Fruit fly (Drosophila melanogaster) whole organism, embryonic: Measurements from ENCODE around the gene CG31064.
A peak's percentile ranks its signal among the peaks of the same experiment; 100 is the strongest.

ENCODE experiments used
- Adf1 ChIP-seq: fragments of 200-800 bp; sonication (Bioruptor generic); IDR thresholded peaks from 2 replicates; pipeline ENCODE4 v1.3.6; 2022; ENCODE audit warnings: missing biosample characterization, missing genetic modification characterization
- B-H2 ChIP-seq: fragments of 200-800 bp; sonication (Bioruptor generic); optimal IDR thresholded peaks from 2 replicates; lab custom pipeline; 2018; ENCODE audit warnings: missing biosample characterization, mild to moderate bottlenecking, missing genetic modification characterization
- CG10462 ChIP-seq: fragments of 200-800 bp; sonication (Bioruptor generic); optimal IDR thresholded peaks from 2 replicates; lab custom pipeline; 2016; ENCODE audit warnings: missing biosample characterization, missing genetic modification characterization
- CG10959 ChIP-seq: fragments of 200-800 bp; sonication (Bioruptor generic); IDR thresholded peaks from 2 replicates; pipeline ENCODE4 v1.3.6; 2022; ENCODE audit warnings: missing biosample characterization, missing genetic modification characterization
- CG11456 ChIP-seq: fragments of 200-800 bp; sonication (Bioruptor generic); IDR thresholded peaks from 3 replicates; pipeline ENCODE4 v1.3.6; 2022; ENCODE audit warnings: missing biosample characterization, missing genetic modification characterization
- CG12744 ChIP-seq: fragments of 200-800 bp; sonication (Bioruptor generic); optimal IDR thresholded peaks from 2 replicates; lab custom pipeline; 2016; ENCODE audit warnings: missing biosample characterization, missing genetic modification characterization
- CG1529 ChIP-seq: fragments of 200-800 bp; sonication (Bioruptor generic); optimal IDR thresholded peaks from 3 replicates; lab custom pipeline; 2018; ENCODE audit warnings: missing biosample characterization, missing genetic modification characterization
- CG15601 ChIP-seq: fragments of 200-800 bp; sonication (Bioruptor generic); optimal IDR thresholded peaks from 3 replicates; lab custom pipeline; 2019; ENCODE audit warnings: missing biosample characterization, mild to moderate bottlenecking, missing genetic modification characterization, moderate library complexity
- CG1647 ChIP-seq: fragments of 200-800 bp; sonication (Bioruptor generic); optimal IDR thresholded peaks from 3 replicates; lab custom pipeline; 2016; ENCODE audit warnings: missing biosample characterization, missing genetic modification characterization
- CG2129 ChIP-seq: fragments of 200-800 bp; sonication (Bioruptor generic); IDR thresholded peaks from 2 replicates; pipeline ENCODE4 v1.3.6; 2022; ENCODE audit warnings: missing biosample characterization, missing genetic modification characterization; ENCODE audit not compliant: partially characterized antibody
- CG31388 ChIP-seq: fragments of 200-800 bp; sonication (Bioruptor generic); optimal IDR thresholded peaks from 2 replicates; lab custom pipeline; 2016; ENCODE audit warnings: missing biosample characterization, missing genetic modification characterization
- CG33557 ChIP-seq: fragments of 200-800 bp; sonication (Bioruptor generic); optimal IDR thresholded peaks from 2 replicates; lab custom pipeline; 2019; ENCODE audit warnings: missing biosample characterization, mild to moderate bottlenecking, missing genetic modification characterization, moderate library complexity
- CG34376 ChIP-seq: fragments of 200-800 bp; sonication (Bioruptor generic); optimal IDR thresholded peaks from 2 replicates; lab custom pipeline; 2018; ENCODE audit warnings: missing biosample characterization, mild to moderate bottlenecking, missing genetic modification characterization
- CG43689 ChIP-seq: fragments of 200-800 bp; sonication (Bioruptor generic); IDR thresholded peaks from 2 replicates; pipeline ENCODE4 v1.3.6; 2022; ENCODE audit warnings: missing biosample characterization, missing genetic modification characterization
- CG4424 ChIP-seq: fragments of 200-800 bp; sonication (Bioruptor generic); optimal IDR thresholded peaks from 3 replicates; lab custom pipeline; 2016; ENCODE audit warnings: missing biosample characterization, missing genetic modification characterization
- CG4820 ChIP-seq: fragments of 200-800 bp; sonication (Bioruptor generic); optimal IDR thresholded peaks from 3 replicates; lab custom pipeline; 2016; ENCODE audit warnings: missing biosample characterization, missing genetic modification characterization
- CG5245 ChIP-seq: fragments of 200-800 bp; sonication (Bioruptor generic); optimal IDR thresholded peaks from 3 replicates; lab custom pipeline; 2016; ENCODE audit warnings: missing biosample characterization, missing genetic modification characterization
- CG5953 ChIP-seq: fragments of 200-800 bp; sonication (Bioruptor generic); IDR thresholded peaks from 2 replicates; pipeline ENCODE4 v1.3.6; 2022; ENCODE audit warnings: missing biosample characterization, missing genetic modification characterization
- CG8281 ChIP-seq: fragments of 200-800 bp; sonication (Bioruptor generic); optimal IDR thresholded peaks from 2 replicates; lab custom pipeline; 2018; ENCODE audit warnings: missing biosample characterization, mild to moderate bottlenecking, missing genetic modification characterization, moderate library complexity
- Camta ChIP-seq: fragments of 200-800 bp; sonication (Bioruptor generic); optimal IDR thresholded peaks from 2 replicates; lab custom pipeline; 2016; ENCODE audit warnings: missing biosample characterization, missing genetic modification characterization
- Dip3 ChIP-seq: fragments of 200-800 bp; sonication (Bioruptor generic); optimal IDR thresholded peaks from 3 replicates; lab custom pipeline; 2016; ENCODE audit warnings: missing biosample characterization, missing genetic modification characterization
- Dll ChIP-seq: fragments of 200-800 bp; sonication (Bioruptor generic); IDR thresholded peaks from 4 replicates; pipeline ENCODE4 v1.3.6; 2022; ENCODE audit warnings: missing biosample characterization, missing genetic modification characterization; ENCODE audit not compliant: partially characterized antibody
- Ets65A ChIP-seq: fragments of 200-800 bp; sonication (Bioruptor generic); peaks from one replicate; lab custom pipeline; 2016; ENCODE audit warnings: missing biosample characterization, missing genetic modification characterization
- GATAe ChIP-seq: fragments of 200-800 bp; sonication (Bioruptor generic); conservative IDR thresholded peaks from 2 replicates; pipeline ENCODE4 v1.3.6; 2022; ENCODE audit warnings: missing biosample characterization, missing genetic modification characterization
- Gug ChIP-seq: fragments of 200-800 bp; sonication (Bioruptor generic); IDR thresholded peaks from 4 replicates; pipeline ENCODE4 v1.3.6; 2022; ENCODE audit warnings: missing biosample characterization, missing genetic modification characterization
- NFAT ChIP-seq: fragments of 200-800 bp; sonication (Bioruptor generic); IDR thresholded peaks from 2 replicates; pipeline ENCODE4 v1.3.6; 2022; ENCODE audit warnings: missing biosample characterization, missing genetic modification characterization
- Oaz ChIP-seq: fragments of 200-800 bp; sonication (Bioruptor generic); IDR thresholded peaks from 2 replicates; pipeline ENCODE4 v1.3.6; 2022; ENCODE audit warnings: missing biosample characterization, missing genetic modification characterization
- Poxn ChIP-seq: fragments of 200-800 bp; sonication (Bioruptor generic); IDR thresholded peaks from 2 replicates; pipeline ENCODE4 v1.3.6; 2022; ENCODE audit warnings: missing biosample characterization, missing genetic modification characterization
- Ptx1 ChIP-seq: fragments of 200-800 bp; sonication (Bioruptor generic); IDR thresholded peaks from 2 replicates; pipeline ENCODE4 v1.3.6; 2022; ENCODE audit warnings: missing biosample characterization, missing genetic modification characterization
- Stat92E ChIP-seq, 3 experiments: fragments of >200 bp in 2 of 3; fragments of 200-800 bp in 1 of 3; sonication (Bioruptor generic) in 1 of 3; optimal IDR thresholded peaks; 2 replicates each; lab custom pipeline; 2017 to 2019; ENCODE audit warnings: missing biosample characterization in 3 of 3, missing genetic modification characterization in 3 of 3, mild to moderate bottlenecking in 1 of 3, moderate library complexity in 1 of 3
- YL-1 ChIP-seq: fragments of 200-800 bp; sonication (Bioruptor generic); optimal IDR thresholded peaks from 3 replicates; lab custom pipeline; 2017; ENCODE audit warnings: missing biosample characterization, mild to moderate bottlenecking, missing genetic modification characterization
- ac ChIP-seq: fragments of 200-800 bp; sonication (Bioruptor generic); optimal IDR thresholded peaks from 3 replicates; lab custom pipeline; 2017; ENCODE audit warnings: missing biosample characterization, mild to moderate bottlenecking, missing genetic modification characterization
- bowl ChIP-seq: fragments of 200-800 bp; sonication (Bioruptor generic); IDR thresholded peaks from 2 replicates; pipeline ENCODE4 v1.3.6; 2022; ENCODE audit warnings: missing biosample characterization, missing genetic modification characterization
- cwo ChIP-seq: fragments of 200-800 bp; sonication (Bioruptor generic); optimal IDR thresholded peaks from 3 replicates; lab custom pipeline; 2017; ENCODE audit warnings: missing biosample characterization, missing genetic modification characterization, mild to moderate bottlenecking, moderate library complexity, missing genetic modification reagents
- dysf ChIP-seq: fragments of 200-800 bp; sonication (Bioruptor generic); IDR thresholded peaks from 3 replicates; pipeline ENCODE4 v1.3.6; 2022; ENCODE audit warnings: missing biosample characterization, missing genetic modification characterization
- ewg ChIP-seq: fragments of 200-800 bp; sonication (Bioruptor generic); optimal IDR thresholded peaks from 3 replicates; lab custom pipeline; 2017; ENCODE audit warnings: mild to moderate bottlenecking, missing biosample characterization, missing genetic modification reagents, missing genetic modification characterization
- fd102C ChIP-seq: fragments of 200-800 bp; sonication (Bioruptor generic); optimal IDR thresholded peaks from 2 replicates; lab custom pipeline; 2018; ENCODE audit warnings: missing biosample characterization, mild to moderate bottlenecking, missing genetic modification characterization, moderate library complexity
- fd3F ChIP-seq: fragments of 200-800 bp; sonication (Bioruptor generic); optimal IDR thresholded peaks from 2 replicates; lab custom pipeline; 2018; ENCODE audit warnings: missing biosample characterization, mild to moderate bottlenecking, missing genetic modification characterization, moderate library complexity
- ham ChIP-seq: fragments of 200-800 bp; sonication (Bioruptor generic); IDR thresholded peaks from 2 replicates; pipeline ENCODE4 v1.3.6; 2022; ENCODE audit warnings: missing biosample characterization, missing genetic modification characterization
- kay ChIP-seq: fragments of 200-800 bp; sonication (Bioruptor generic); optimal IDR thresholded peaks from 2 replicates; lab custom pipeline; 2016; ENCODE audit warnings: missing biosample characterization, missing genetic modification characterization
- ken ChIP-seq: fragments of 200-800 bp; sonication (Bioruptor generic); IDR thresholded peaks from 3 replicates; pipeline ENCODE4 v1.3.6; 2022; ENCODE audit warnings: missing biosample characterization, missing genetic modification characterization
- lab ChIP-seq: fragments of 200-800 bp; sonication (Bioruptor generic); optimal IDR thresholded peaks from 3 replicates; lab custom pipeline; 2017; ENCODE audit warnings: missing biosample characterization, missing genetic modification characterization, mild to moderate bottlenecking, moderate library complexity, missing genetic modification reagents
- lmd ChIP-seq: fragments of 200-800 bp; sonication (Bioruptor generic); IDR thresholded peaks from 2 replicates; pipeline ENCODE4 v1.3.6; 2022; ENCODE audit warnings: missing biosample characterization, missing genetic modification characterization
- peb ChIP-seq: fragments of 200-800 bp; sonication (Bioruptor generic); IDR thresholded peaks from 2 replicates; pipeline ENCODE4 v1.3.6; 2022; ENCODE audit warnings: missing biosample characterization, missing genetic modification characterization
- pnt ChIP-seq: fragments of 200-800 bp; sonication (Bioruptor generic); optimal IDR thresholded peaks from 3 replicates; lab custom pipeline; 2016; ENCODE audit warnings: missing biosample characterization, missing genetic modification characterization
- repo ChIP-seq: fragments of 200-800 bp; sonication (Bioruptor generic); optimal IDR thresholded peaks from 2 replicates; lab custom pipeline; 2016; ENCODE audit warnings: missing biosample characterization, missing genetic modification characterization
- tx ChIP-seq: fragments of 200-800 bp; sonication (Bioruptor generic); optimal IDR thresholded peaks from 2 replicates; lab custom pipeline; 2016; ENCODE audit warnings: missing biosample characterization, missing genetic modification characterization
- wek ChIP-seq: fragments of 200-800 bp; sonication (Bioruptor generic); optimal IDR thresholded peaks from 3 replicates; lab custom pipeline; 2018; ENCODE audit warnings: missing biosample characterization, mild to moderate bottlenecking, missing genetic modification characterization, moderate library complexity
- zen2 ChIP-seq: fragments of 200-800 bp; sonication (Bioruptor generic); IDR thresholded peaks from 3 replicates; pipeline ENCODE4 v1.3.6; 2022; ENCODE audit warnings: missing biosample characterization, missing genetic modification characterization; ENCODE audit not compliant: partially characterized antibody

Gene CG31064

DNA sequence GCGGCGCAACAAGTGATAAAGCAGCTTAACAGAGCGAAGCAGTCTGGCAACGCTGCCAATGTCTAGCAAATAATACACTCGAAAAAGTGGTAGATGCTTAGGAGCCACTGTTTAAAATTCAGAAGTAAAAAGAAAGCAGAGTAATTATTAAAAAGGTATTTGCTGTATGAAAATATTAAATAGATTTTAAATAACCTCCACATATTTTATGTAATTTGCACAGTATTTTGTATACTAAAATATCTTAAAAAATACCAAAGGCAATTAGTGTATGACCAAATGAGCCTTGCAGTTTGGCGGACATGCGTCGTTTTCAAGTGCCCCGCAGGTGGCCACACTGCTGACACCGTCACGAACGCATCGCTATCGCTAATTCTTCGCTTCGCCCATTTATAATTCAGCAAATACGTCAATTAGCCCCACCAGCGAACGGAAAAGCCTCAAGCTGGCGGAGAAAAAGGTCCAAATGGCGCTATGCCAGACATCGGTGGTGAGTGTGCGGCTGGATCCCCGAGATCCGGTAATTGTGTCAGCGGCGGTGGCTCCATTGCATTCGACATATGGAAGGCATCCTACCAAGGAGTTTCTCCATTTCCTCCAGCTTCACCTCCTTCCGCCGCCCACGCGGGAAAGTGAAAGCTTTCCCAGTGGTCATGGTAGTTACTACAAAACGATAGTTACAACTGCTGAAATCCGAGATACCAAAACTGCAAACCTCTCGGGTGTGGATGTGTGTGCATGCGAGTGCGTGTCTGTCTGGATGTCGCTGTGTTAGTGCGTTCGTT, 14.4 kb upstream of the CG31064 start, which contains the start of gene pll (continued):
- TF ChIP-seq CG12744 (GFP tag; lab: Kevin White, UChicago) (peak; percentile 77), kay (GFP tag; lab: Kevin White, UChicago) (peak; percentile 65), CG34376 (peak; percentile 35), B-H2 (GFP tag; lab: Kevin White, UChicago) (no peak), Dll (GFP tag; lab: Robert Waterston, UW) (peak; percentile 68; the same call in 3 of the 4 replicates), CG11456 (GFP tag; lab: Robert Waterston, UW) (peak; percentile 95), Camta (GFP tag; lab: Kevin White, UChicago) (peak; percentile 71), CG1647 (peak; percentile 32), pnt (GFP tag; lab: Kevin White, UChicago) (peak; percentile 36), lmd (GFP tag; lab: Robert Waterston, UW) (peak; percentile 85), Gug (GFP tag; lab: Robert Waterston, UW) (peak; percentile 88), CG5245 (peak; percentile 62), CG15601 (tag; lab: Kevin White, UChicago) (peak; percentile 79), CG31388 (GFP tag; lab: Kevin White, UChicago) (peak; percentile 44), dysf (peak; percentile 87), ewg (peak; percentile 81), fd102C (GFP tag; lab: Kevin White, UChicago) (no peak), cwo (GFP tag; lab: Kevin White, UChicago) (peak; percentile 65), CG33557 (GFP tag; lab: Kevin White, UChicago) (peak; percentile 40), wek (GFP tag; lab: Kevin White, UChicago) (no peak), bowl (GFP tag; lab: Robert Waterston, UW) (peak; percentile 49; the same call in 1 of the 2 replicates), CG10462 (GFP tag; lab: Kevin White, UChicago) (peak; percentile 41), Stat92E (GFP tag; optimal IDR thresholded peaks at IDR 0.05; lab: Kevin White, UChicago) (peak in 1 of 3 experiments; percentile 64), Dip3 (GFP tag; lab: Kevin White, UChicago) (peak; percentile 64), CG8281 (tag; lab: Kevin White, UChicago) (no peak), lab (GFP tag; lab: Kevin White, UChicago) (peak; percentile 86), ken (GFP tag; lab: Robert Waterston, UW) (peak; percentile 86), CG5953 (GFP tag; lab: Robert Waterston, UW) (peak; percentile 88), Oaz (GFP tag; lab: Robert Waterston, UW) (peak; percentile 75), Ets65A (GFP tag; lab: Kevin White, UChicago) (peak; percentile 96), peb (peak; percentile 83), Adf1 (GFP tag; lab: Robert Waterston, UW) (peak; percentile 67), ac (GFP tag; lab: Kevin White, UChicago) (no peak), repo (GFP tag; lab: Kevin White, UChicago) (peak; percentile 29), CG43689 (peak; percentile 60; the same call in 1 of the 2 replicates), zen2 (no peak), Poxn (GFP tag; lab: Robert Waterston, UW) (peak; percentile 68), CG4820 (peak; percentile 68), fd3F (GFP tag; lab: Kevin White, UChicago) (peak; percentile 75), YL-1 (GFP tag; lab: Kevin White, UChicago) (peak; percentile 74), Ptx1 (GFP tag; lab: Robert Waterston, UW) (peak; percentile 89), CG2129 (no peak), CG4424 (GFP tag; lab: Kevin White, UChicago) (peak; percentile 67), tx (GFP tag; lab: Kevin White, UChicago) (peak; percentile 65), CG10959 (GFP tag; lab: Robert Waterston, UW) (peak; percentile 73), GATAe (GFP tag; lab: Robert Waterston, UW) (peak; percentile 65; the same call in 1 of the 2 replicates), NFAT (GFP tag; lab: Robert Waterston, UW) (peak; percentile 95), ham (GFP tag; lab: Robert Waterston, UW) (no peak), CG1529 (GFP tag; lab: Kevin White, UChicago) (no peak)
